Worm (Caenorhabditis elegans) whole organism, L4 larva: ENCODE results near the gene C33B4.5.

Experiments
- F10B5.3 ChIP-seq: sonication (generic microtip); optimal IDR thresholded peaks from 2 replicates; lab custom pipeline; 2016; ENCODE audit warnings: mild to moderate bottlenecking, missing genetic modification characterization, missing compliant biosample characterization
- F44E2.7 ChIP-seq: fragments of 200-800 bp; sonication (Bioruptor generic); IDR thresholded peaks from 2 replicates; pipeline ENCODE4 v2.1.2; 2022; ENCODE audit warnings: missing genetic modification characterization, missing compliant biosample characterization
- F49E8.2 ChIP-seq: sonication (generic microtip); optimal IDR thresholded peaks from 2 replicates; lab custom pipeline; 2016; ENCODE audit warnings: missing compliant biosample characterization, mild to moderate bottlenecking, missing genetic modification characterization, borderline replicate concordance
- R02D3.7 ChIP-seq: fragments of 150-350 bp; sonication (generic microtip); optimal IDR thresholded peaks from 3 replicates; lab custom pipeline; 2014; ENCODE audit warnings: missing biosample characterization, missing genetic modification characterization
- T26A8.4 ChIP-seq: fragments of 200-800 bp; sonication (Bioruptor generic); IDR thresholded peaks from 2 replicates; pipeline ENCODE4 v1.3.6; 2022; ENCODE audit warnings: missing genetic modification characterization, missing compliant biosample characterization
- Y48G9A.11 ChIP-seq: fragments of 200-800 bp; sonication (Bioruptor generic); IDR thresholded peaks from 2 replicates; pipeline ENCODE4 v1.3.6; 2022; ENCODE audit warnings: missing genetic modification reagents, missing genetic modification characterization, missing compliant biosample characterization
- Y75B8A.6 ChIP-seq: fragments of 200-800 bp; sonication (Bioruptor generic); IDR thresholded peaks from 2 replicates; pipeline ENCODE4 v1.3.6; 2022; ENCODE audit warnings: missing genetic modification reagents, missing genetic modification characterization, missing compliant biosample characterization
- aha-1 ChIP-seq: fragments of 150-350 bp; peaks from one replicate; lab custom pipeline; 2014; ENCODE audit warnings: missing biosample characterization, missing genetic modification characterization
- aly-2 ChIP-seq: sonication (generic microtip); optimal IDR thresholded peaks from 2 replicates; lab custom pipeline; 2018; ENCODE audit warnings: missing biosample characterization, missing genetic modification characterization
- ama-1 ChIP-seq: fragments of 150-350 bp; optimal IDR thresholded peaks from 2 replicates; lab custom pipeline; 2014; ENCODE audit warnings: inconsistent platforms, mixed read lengths
- ceh-20 ChIP-seq: fragments of 200-800 bp; sonication (Bioruptor generic); IDR thresholded peaks from 2 replicates; pipeline ENCODE4 v1.3.6; 2022; ENCODE audit warnings: missing genetic modification reagents, missing genetic modification characterization, missing compliant biosample characterization
- ceh-62 ChIP-seq: sonication (generic microtip); optimal IDR thresholded peaks from 2 replicates; lab custom pipeline; 2017; ENCODE audit warnings: missing biosample characterization, missing genetic modification characterization
- cey-2 ChIP-seq: sonication (generic microtip); optimal IDR thresholded peaks from 3 replicates; lab custom pipeline; 2017; ENCODE audit warnings: missing genetic modification characterization, mild to moderate bottlenecking, missing compliant biosample characterization, antibody characterized with exemption, borderline replicate concordance; ENCODE audit not compliant: insufficient read depth
- daf-12 ChIP-seq: fragments of 150-350 bp; optimal IDR thresholded peaks from 2 replicates; lab custom pipeline; 2014; ENCODE audit warnings: missing biosample characterization, missing genetic modification reagents, missing genetic modification characterization
- dmd-8 ChIP-seq: fragments of 200-800 bp; sonication (Bioruptor generic); IDR thresholded peaks from 2 replicates; pipeline ENCODE4 v1.3.6; 2022; ENCODE audit warnings: missing genetic modification characterization, missing compliant biosample characterization
- dpl-1 ChIP-seq: fragments of 150-350 bp; optimal IDR thresholded peaks from 2 replicates; lab custom pipeline; 2014; ENCODE audit warnings: missing biosample characterization, missing genetic modification reagents, missing genetic modification characterization
- duxl-1 ChIP-seq: sonication (generic microtip); optimal IDR thresholded peaks from 2 replicates; lab custom pipeline; 2016; ENCODE audit warnings: mild to moderate bottlenecking, missing genetic modification characterization, moderate library complexity, missing compliant biosample characterization; ENCODE audit not compliant: poor library complexity
- dve-1 ChIP-seq: sonication (generic microtip); optimal IDR thresholded peaks from 2 replicates; lab custom pipeline; 2017; ENCODE audit warnings: antibody characterized with exemption, mild to moderate bottlenecking, missing genetic modification characterization, missing compliant biosample characterization; ENCODE audit not compliant: insufficient read depth
- egl-43 ChIP-seq: fragments of 200-800 bp; sonication (Bioruptor generic); IDR thresholded peaks from 2 replicates; pipeline ENCODE4 v1.3.6; 2022; ENCODE audit warnings: missing genetic modification reagents, missing genetic modification characterization, missing compliant biosample characterization
- hif-1 ChIP-seq, 2 experiments: sonication (generic microtip); optimal IDR thresholded peaks; 2 replicates each; lab custom pipeline; 2016 to 2017; ENCODE audit warnings: missing compliant biosample characterization in 2 of 2, missing genetic modification characterization in 2 of 2, missing genetic modification reagents in 2 of 2, missing genotype in 2 of 2, mild to moderate bottlenecking in 1 of 2
- hlh-11 ChIP-seq: fragments of 200-800 bp; sonication (Bioruptor generic); optimal IDR thresholded peaks from 2 replicates; lab custom pipeline; 2018; ENCODE audit warnings: mild to moderate bottlenecking, missing genetic modification characterization, missing compliant biosample characterization
- hlh-30 ChIP-seq: sonication (generic microtip); optimal IDR thresholded peaks from 2 replicates; lab custom pipeline; 2017; ENCODE audit warnings: antibody characterized with exemption, mild to moderate bottlenecking, missing genetic modification characterization, missing compliant biosample characterization; ENCODE audit not compliant: insufficient read depth
- jun-1 ChIP-seq: fragments of 150-350 bp; optimal IDR thresholded peaks from 2 replicates; lab custom pipeline; 2014; ENCODE audit warnings: missing biosample characterization, missing genetic modification reagents, missing genetic modification characterization
- lim-7 ChIP-seq: fragments of 200-800 bp; sonication (Bioruptor generic); IDR thresholded peaks from 2 replicates; pipeline ENCODE4 v1.3.6; 2022; ENCODE audit warnings: missing genetic modification characterization, missing compliant biosample characterization
- lin-13 ChIP-seq: fragments of 150-350 bp; optimal IDR thresholded peaks from 2 replicates; lab custom pipeline; 2014; ENCODE audit warnings: missing biosample characterization, missing genetic modification reagents, missing genetic modification characterization
- lin-15B ChIP-seq: fragments of 150-350 bp; sonication (generic microtip); optimal IDR thresholded peaks from 3 replicates; lab custom pipeline; 2014; ENCODE audit warnings: missing biosample characterization, missing genetic modification characterization
- lin-29 ChIP-seq: fragments of 200-800 bp; sonication (Bioruptor generic); IDR thresholded peaks from 2 replicates; pipeline ENCODE4 v1.3.6; 2022; ENCODE audit warnings: missing genetic modification reagents, missing genetic modification characterization, missing compliant biosample characterization
- madf-9 ChIP-seq: fragments of 200-800 bp; sonication (Bioruptor generic); conservative IDR thresholded peaks from 2 replicates; pipeline ENCODE4 v1.3.6; 2022; ENCODE audit warnings: missing genetic modification reagents, missing genetic modification characterization, missing compliant biosample characterization
- mdl-1 ChIP-seq, 2 experiments: fragments of 150-350 bp in 1 of 2; sonication (generic microtip) in 1 of 2; optimal IDR thresholded peaks; 2 replicates each; lab custom pipeline; 2014 to 2017; ENCODE audit warnings: missing biosample characterization in 2 of 2, missing genetic modification characterization in 2 of 2
- mdt-29 ChIP-seq: fragments of 200-800 bp; sonication (Bioruptor generic); IDR thresholded peaks from 2 replicates; pipeline ENCODE4 v1.3.6; 2022; ENCODE audit warnings: missing genetic modification reagents, missing genetic modification characterization, missing compliant biosample characterization
- mep-1 ChIP-seq: fragments of 150-350 bp; sonication (generic microtip); optimal IDR thresholded peaks from 3 replicates; lab custom pipeline; 2014; ENCODE audit warnings: missing biosample characterization, missing genetic modification characterization
- mxl-2 ChIP-seq: fragments of 200-800 bp; sonication (Bioruptor generic); conservative IDR thresholded peaks from 2 replicates; pipeline ENCODE4 v1.3.6; 2022; ENCODE audit warnings: missing genetic modification reagents, missing genetic modification characterization, missing compliant biosample characterization
- mxl-3 ChIP-seq: fragments of 200-800 bp; sonication (Bioruptor generic); optimal IDR thresholded peaks from 2 replicates; lab custom pipeline; 2018; ENCODE audit warnings: mild to moderate bottlenecking, missing genetic modification characterization, missing compliant biosample characterization
- nhr-48 ChIP-seq: sonication (generic microtip); optimal IDR thresholded peaks from 2 replicates; lab custom pipeline; 2016; ENCODE audit warnings: mild to moderate bottlenecking, missing genetic modification characterization, missing compliant biosample characterization
- php-3 ChIP-seq: fragments of 200-800 bp; sonication (Bioruptor generic); IDR thresholded peaks from 2 replicates; pipeline ENCODE4 v1.3.6; 2022; ENCODE audit warnings: missing genetic modification reagents, missing genetic modification characterization, missing compliant biosample characterization
- pqm-1 ChIP-seq: sonication (generic microtip); optimal IDR thresholded peaks from 2 replicates; lab custom pipeline; 2017; ENCODE audit warnings: missing biosample characterization, missing genetic modification characterization
- saeg-2 ChIP-seq: fragments of 200-800 bp; sonication (Bioruptor generic); IDR thresholded peaks from 2 replicates; pipeline ENCODE4 v1.3.6; 2022; ENCODE audit warnings: missing genetic modification reagents, missing genetic modification characterization, missing compliant biosample characterization
- skn-1 ChIP-seq: fragments of 150-350 bp; optimal IDR thresholded peaks from 2 replicates; lab custom pipeline; 2014; ENCODE audit warnings: missing biosample characterization, missing genetic modification characterization
- snpc-1.2 ChIP-seq: fragments of 200-800 bp; sonication (Bioruptor generic); IDR thresholded peaks from 2 replicates; pipeline ENCODE4 v1.3.6; 2022; ENCODE audit warnings: missing genetic modification reagents, missing genetic modification characterization, missing compliant biosample characterization
- snpc-4 ChIP-seq: fragments of 150-350 bp; optimal IDR thresholded peaks from 2 replicates; lab custom pipeline; 2014; ENCODE audit warnings: missing biosample characterization, missing genetic modification characterization
- spr-3 ChIP-seq: fragments of 200-800 bp; sonication (Bioruptor generic); optimal IDR thresholded peaks from 2 replicates; lab custom pipeline; 2018; ENCODE audit warnings: mild to moderate bottlenecking, missing genetic modification characterization, missing compliant biosample characterization
- unc-130 ChIP-seq: sonication (generic microtip); optimal IDR thresholded peaks from 2 replicates; lab custom pipeline; 2016; ENCODE audit warnings: missing genetic modification reagents, missing genetic modification characterization, missing compliant biosample characterization
- unc-39 ChIP-seq: sonication (generic microtip); optimal IDR thresholded peaks from 2 replicates; lab custom pipeline; 2017; ENCODE audit warnings: missing biosample characterization, missing genetic modification characterization
- unc-62 ChIP-seq, 3 experiments: fragments of 150-350 bp in 1 of 3; sonication (generic microtip); optimal IDR thresholded peaks in 2 of 3; peaks in 1 of 3; 1 replicate in 1 of 3; 2 replicates in 2 of 3; lab custom pipeline; 2014 to 2017; ENCODE audit warnings: missing biosample characterization in 3 of 3, missing genetic modification characterization in 3 of 3, missing genetic modification reagents in 3 of 3, missing genotype in 1 of 3
- zfp-2 ChIP-seq: sonication (generic microtip); optimal IDR thresholded peaks from 2 replicates; lab custom pipeline; 2016; ENCODE audit warnings: mild to moderate bottlenecking, missing genetic modification characterization, missing compliant biosample characterization

Gene C33B4.5

DNA sequence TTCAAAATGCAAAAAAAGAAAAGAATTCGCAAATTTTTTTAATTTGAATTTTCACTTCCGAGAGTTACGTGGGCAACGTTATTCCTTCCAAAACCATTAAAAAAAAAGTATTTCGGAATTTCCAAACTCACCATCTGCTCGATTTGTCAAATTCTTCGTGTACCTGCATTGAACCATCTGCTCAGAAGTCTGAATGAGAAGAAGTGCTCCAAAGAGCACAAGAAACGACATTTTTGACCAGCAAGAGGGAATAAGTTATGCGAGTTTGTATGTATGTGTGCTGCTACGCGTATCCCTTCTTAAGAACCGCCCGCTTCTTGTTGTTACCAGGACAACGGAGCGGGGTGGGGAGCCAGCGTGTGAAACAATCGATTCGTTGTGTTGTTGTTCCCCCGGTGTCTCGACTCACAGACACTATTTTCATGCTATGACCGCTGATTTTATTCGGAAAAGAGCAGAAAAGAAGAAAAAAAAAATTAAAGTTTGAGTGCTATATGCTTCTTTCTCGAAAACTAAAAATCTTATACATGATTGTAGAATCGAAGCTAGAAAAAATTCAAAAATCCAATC, 39.7 kb upstream of the C33B4.5 start, which contains the start of gene lgc-20 (continued):
- no peak for TF ChIP-seq skn-1
- peak in 1 of 2 experiments; percentile 51 for TF ChIP-seq unc-62 (GFP tag; optimal IDR thresholded peaks at IDR 0.05 in 1 of 2; lab: Kevin White, UChicago)
- TF ChIP-seq unc-62 (tag; optimal IDR thresholded peaks at IDR 0.05; lab: Kevin White, UChicago) = no peak
- no peak for TF ChIP-seq snpc-4 (tag; lab: Kevin White, UChicago)

ce11 chrII:11344554-11344953, 38.6 kb upstream of the C33B4.5 start:
- TF ChIP-seq hif-1 (tag; optimal IDR thresholded peaks at IDR 0.05; lab: Kevin White, UChicago) (no peak), aha-1 (peak; percentile 91)

DNA sequence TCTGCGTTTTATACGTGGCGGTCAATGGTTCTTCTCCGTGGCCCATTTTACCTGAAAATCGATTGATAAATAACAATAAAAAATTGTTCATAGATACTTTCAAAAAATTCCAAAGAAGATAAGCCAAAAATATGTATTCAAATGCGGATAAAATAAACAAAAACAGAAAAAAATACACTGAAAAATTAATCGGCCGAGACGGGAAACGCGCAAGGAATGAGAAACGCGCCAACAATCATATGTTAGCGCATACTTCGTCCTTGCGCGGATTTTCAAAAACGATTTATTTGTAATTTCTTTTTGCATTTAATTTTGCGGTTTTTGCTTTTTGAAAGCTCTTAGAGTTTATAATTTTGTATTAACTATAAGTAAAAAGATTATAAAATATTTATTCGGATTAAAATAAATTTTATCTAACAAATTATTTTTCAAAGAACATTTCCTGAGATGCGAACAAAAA, 37.5 kb upstream of the C33B4.5 start, which contains the start of gene nduf-11:
nduf-11 (minus strand) TSS at position 51 of the 460 bp plus-strand sequence.
- TF ChIP-seq duxl-1 (tag; lab: Kevin White, UChicago) (peak; percentile 55), pqm-1 (tag; lab: Kevin White, UChicago) (no peak), egl-43 (GFP tag; lab: Robert Waterston, UW) (0 out of 2 replicates have a peak, but pooled peaks have one; percentile 3), mdl-1 (tag; optimal IDR thresholded peaks at IDR 0.05; lab: Kevin White, UChicago) (peak in 1 of 2 experiments; percentile 19), hlh-11 (peak; percentile 78), ceh-20 (GFP tag; lab: Robert Waterston, UW) (peak; percentile 72), lin-13 (GFP tag; lab: Kevin White, UChicago) (peak; percentile 53), dpl-1 (GFP tag; lab: Kevin White, UChicago) (peak; percentile 97), snpc-1.2 (GFP tag; lab: Robert Waterston, UW) (0 out of 2 replicates have a peak, but pooled peaks have one; percentile 28), spr-3 (GFP tag; lab: Kevin White, UChicago) (peak; percentile 27), nhr-48 (tag; lab: Kevin White, UChicago) (peak; percentile 51), php-3 (GFP tag; lab: Robert Waterston, UW) (no peak), F44E2.7 (GFP tag; lab: Robert Waterston, UW) (no peak), lin-15B (no peak), ceh-62 (tag; lab: Kevin White, UChicago) (no peak), T26A8.4 (peak; percentile 80), saeg-2 (GFP tag; lab: Robert Waterston, UW) (no peak), unc-39 (tag; lab: Kevin White, UChicago) (no peak), mxl-2 (GFP tag; lab: Robert Waterston, UW) (no peak), hlh-30 (peak; percentile 85), dmd-8 (no peak), mdt-29 (GFP tag; lab: Robert Waterston, UW) (peak; percentile 29; the same call in 1 of the 2 replicates), zfp-2 (tag; lab: Kevin White, UChicago) (no peak), mxl-3 (GFP tag; lab: Kevin White, UChicago) (no peak), Y75B8A.6 (no peak), unc-130 (GFP tag; lab: Kevin White, UChicago) (peak; percentile 28), ama-1 (lab: Kevin White, UChicago) (peak; percentile 18), skn-1 (no peak), F49E8.2 (tag; lab: Kevin White, UChicago) (peak; percentile 41), R02D3.7 (tag; lab: Kevin White, UChicago) (no peak), daf-12 (tag; lab: Kevin White, UChicago) (no peak), madf-9 (GFP tag; lab: Robert Waterston, UW) (no peak), cey-2 (tag; lab: Kevin White, UChicago) (no peak), lim-7 (no peak), unc-62 (GFP tag; optimal IDR thresholded peaks at IDR 0.05 in 1 of 2; lab: Kevin White, UChicago) (peak in 1 of 2 experiments; percentile 89), unc-62 (tag; optimal IDR thresholded peaks at IDR 0.05; lab: Kevin White, UChicago) (no peak), Y48G9A.11 (GFP tag; lab: Robert Waterston, UW) (no peak), aly-2 (tag; lab: Kevin White, UChicago) (no peak), dve-1 (tag; lab: Kevin White, UChicago) (peak; percentile 84), mep-1 (tag; lab: Kevin White, UChicago) (peak; percentile 89), jun-1 (tag; lab: Kevin White, UChicago) (no peak), lin-29 (0 out of 2 replicates have a peak, but pooled peaks have one; percentile 41), F10B5.3 (tag; lab: Kevin White, UChicago) (peak; percentile 49)
